Fruit fly (Drosophila melanogaster): ENCODE measurements around the gene CG10589.

The CG10589 gene

dm6 chr3L:20976383-20976782 lies 48.8 kb downstream of the CG10589 start:
- TF ChIP-seq Hr78 (GFP tag; optimal IDR thresholded peaks at IDR 0.05) (no peak), Myc (optimal IDR thresholded peaks at IDR 0.05) (no peak), jim (GFP tag; optimal IDR thresholded peaks at IDR 0.05) (no peak), foxo (GFP tag; optimal IDR thresholded peaks at IDR 0.05) (no peak), Sp1 (GFP tag; optimal IDR thresholded peaks at IDR 0.05) (no peak), psq (GFP tag; optimal IDR thresholded peaks at IDR 0.05) (no peak), sage (GFP tag; optimal IDR thresholded peaks at IDR 0.05) (no peak), Vsx2 (GFP tag; optimal IDR thresholded peaks at IDR 0.05; ENCODE audit: partially characterized antibody) (no peak), Dif (GFP tag; optimal IDR thresholded peaks at IDR 0.05; ENCODE audit: partially characterized antibody) (no peak), Rel (GFP tag; optimal IDR thresholded peaks at IDR 0.05) (no peak), Rel (tag; optimal IDR thresholded peaks at IDR 0.05) (no peak), Dfd (GFP tag; optimal IDR thresholded peaks at IDR 0.05) (no peak), h (GFP tag; optimal IDR thresholded peaks at IDR 0.05) (no peak), rgr (GFP tag; optimal IDR thresholded peaks at IDR 0.05) (no peak)

dm6 chr3L:20976967-20977720 lies 49.5 kb downstream of the CG10589 start:
- no peak for TF ChIP-seq tai (GFP tag; optimal IDR thresholded peaks at IDR 0.05)
- no peak for TF ChIP-seq CG32264 (GFP tag; optimal IDR thresholded peaks at IDR 0.05)
- TF ChIP-seq h (GFP tag; optimal IDR thresholded peaks at IDR 0.05): no peak
- no peak for TF ChIP-seq sv (GFP tag; optimal IDR thresholded peaks at IDR 0.05)
- TF ChIP-seq sage (GFP tag; optimal IDR thresholded peaks at IDR 0.05): no peak
- no peak for TF ChIP-seq Rel (GFP tag; optimal IDR thresholded peaks at IDR 0.05)
- no peak for TF ChIP-seq Rel (tag; optimal IDR thresholded peaks at IDR 0.05)
- no peak for TF ChIP-seq Hnf4 (GFP tag; optimal IDR thresholded peaks at IDR 0.05)
- no peak for TF ChIP-seq Vsx2 (GFP tag; optimal IDR thresholded peaks at IDR 0.05; ENCODE audit: partially characterized antibody)
- no peak for TF ChIP-seq Sp1 (GFP tag; optimal IDR thresholded peaks at IDR 0.05)
- TF ChIP-seq rgr (GFP tag; optimal IDR thresholded peaks at IDR 0.05): no peak
- no peak for TF ChIP-seq dmrt93B (GFP tag; optimal IDR thresholded peaks at IDR 0.05)
- no peak for TF ChIP-seq fru (GFP tag; optimal IDR thresholded peaks at IDR 0.05)
- no peak for TF ChIP-seq Mio (GFP tag; optimal IDR thresholded peaks at IDR 0.05)
- TF ChIP-seq pan (optimal IDR thresholded peaks at IDR 0.05): no peak
- TF ChIP-seq Jra (GFP tag; optimal IDR thresholded peaks at IDR 0.05): no peak

Data from whole organism, wandering third instar larva.